Worm (Caenorhabditis elegans): ENCODE measurements around the gene mdt-15.

mdt-15 gene

ce11 chrIII:5833376-5833775, at the start of gene mdt-15, which contains the start of gene R12B2.13:
mdt-15 (minus strand) TSS chrIII:5833751.
R12B2.13 (minus strand) TSS chrIII:5833476.
- TF ChIP-seq ets-4 (tag; optimal IDR thresholded peaks at IDR 0.05), result no peak
- TF ChIP-seq elt-2 (tag; optimal IDR thresholded peaks at IDR 0.05), result no peak
- no peak for TF ChIP-seq ceh-6 (GFP tag; optimal IDR thresholded peaks at IDR 0.05)
- TF ChIP-seq mec-3 (tag; optimal IDR thresholded peaks at IDR 0.05; ENCODE audit: borderline replicate concordance), result no peak
- no peak for TF ChIP-seq unc-3 (GFP tag; conservative IDR thresholded peaks at IDR 0.05)
- no peak for TF ChIP-seq unc-3 (tag; optimal IDR thresholded peaks at IDR 0.05)
- TF ChIP-seq ceh-2 (tag; optimal IDR thresholded peaks at IDR 0.05), result no peak
- no peak for TF ChIP-seq ceh-48 (tag; optimal IDR thresholded peaks at IDR 0.05)
- no peak for TF ChIP-seq ceh-34 (tag; optimal IDR thresholded peaks at IDR 0.05)
- no peak for TF ChIP-seq nhr-11 (tag; optimal IDR thresholded peaks at IDR 0.05)
- TF ChIP-seq lin-11 (tag; optimal IDR thresholded peaks at IDR 0.05), result no peak
- TF ChIP-seq ttx-3 (tag; optimal IDR thresholded peaks at IDR 0.05), result no peak
- no peak for TF ChIP-seq pqm-1 (tag; optimal IDR thresholded peaks at IDR 0.05)
- TF ChIP-seq fkh-6 (tag; optimal IDR thresholded peaks at IDR 0.05), result no peak
- TF ChIP-seq tbx-7 (tag; optimal IDR thresholded peaks at IDR 0.05), result no peak
- TF ChIP-seq npax-4 (tag; optimal IDR thresholded peaks at IDR 0.05), result no peak

- TF ChIP-seq hlh-13 (GFP tag; optimal IDR thresholded peaks at IDR 0.05), result no peak
- TF ChIP-seq che-1 (tag; optimal IDR thresholded peaks at IDR 0.05), result no peak
- no peak for TF ChIP-seq fkh-6 (tag; optimal IDR thresholded peaks at IDR 0.05)
- TF ChIP-seq unc-86 (tag; optimal IDR thresholded peaks at IDR 0.05), result no peak
- TF ChIP-seq ceh-18 (tag; optimal IDR thresholded peaks at IDR 0.05), result no peak
- TF ChIP-seq lim-6 (tag; optimal IDR thresholded peaks at IDR 0.05), result no peak
- no peak for TF ChIP-seq ttx-3 (tag; optimal IDR thresholded peaks at IDR 0.05)
- no peak for TF ChIP-seq unc-3 (GFP tag; conservative IDR thresholded peaks at IDR 0.05)
- TF ChIP-seq unc-3 (tag; optimal IDR thresholded peaks at IDR 0.05), result no peak
- no peak for TF ChIP-seq ztf-16 (tag; optimal IDR thresholded peaks at IDR 0.05)
- no peak for TF ChIP-seq ama-1 (optimal IDR thresholded peaks at IDR 0.05)
- TF ChIP-seq hlh-15 (tag; optimal IDR thresholded peaks at IDR 0.05), result no peak
Measured at ce11 chrIII:5882823-5883222, 49.3 kb upstream of the mdt-15 start, which contains the start of gene F01F1.14. F01F1.14 (minus strand) TSS chrIII:5882923.

- TF ChIP-seq ttx-3 (tag; optimal IDR thresholded peaks at IDR 0.05) (no peak), ama-1 (optimal IDR thresholded peaks at IDR 0.05) (peak; percentile 0)
Measured at ce11 chrIII:5882284-5882683, 48.7 kb upstream of the mdt-15 start.

- peak; percentile 93 for TF ChIP-seq ceh-48 (tag; optimal IDR thresholded peaks at IDR 0.05)
- peak; percentile 18 for TF ChIP-seq nfya-1 (tag; optimal IDR thresholded peaks at IDR 0.05)
- TF ChIP-seq ceh-34 (tag; optimal IDR thresholded peaks at IDR 0.05), result no peak
- no peak for TF ChIP-seq pax-1 (tag; optimal IDR thresholded peaks at IDR 0.05)
- TF ChIP-seq ceh-31 (tag; optimal IDR thresholded peaks at IDR 0.05), result peak; percentile 13
- TF ChIP-seq gmeb-2 (tag; optimal IDR thresholded peaks at IDR 0.05), result no peak
- TF ChIP-seq unc-55 (GFP tag; optimal IDR thresholded peaks at IDR 0.05), result no peak
- no peak for TF ChIP-seq unc-3 (GFP tag; conservative IDR thresholded peaks at IDR 0.05)
- no peak for TF ChIP-seq unc-3 (tag; optimal IDR thresholded peaks at IDR 0.05)
- no peak for TF ChIP-seq Y22D7AL.16 (tag; optimal IDR thresholded peaks at IDR 0.05)
- TF ChIP-seq hlh-13 (GFP tag; optimal IDR thresholded peaks at IDR 0.05), result no peak
- TF ChIP-seq ceh-2 (tag; optimal IDR thresholded peaks at IDR 0.05), result no peak
Measured at ce11 chrIII:5879291-5879968, 45.9 kb upstream of the mdt-15 start, which contains the start of gene hpo-10. hpo-10 (plus strand) TSS chrIII:5879489.

- TF ChIP-seq nhr-232 (tag; optimal IDR thresholded peaks at IDR 0.05), result no peak
- TF ChIP-seq ceh-19 (GFP tag; optimal IDR thresholded peaks at IDR 0.05), result no peak
- TF ChIP-seq unc-55 (GFP tag; optimal IDR thresholded peaks at IDR 0.05), result no peak
- no peak for TF ChIP-seq hlh-15 (tag; optimal IDR thresholded peaks at IDR 0.05)
- TF ChIP-seq unc-86 (tag; optimal IDR thresholded peaks at IDR 0.05), result no peak
- no peak for TF ChIP-seq nhr-11 (tag; optimal IDR thresholded peaks at IDR 0.05)
- TF ChIP-seq ceh-30 (tag; optimal IDR thresholded peaks at IDR 0.05), result no peak
- TF ChIP-seq hlh-30 (tag; optimal IDR thresholded peaks at IDR 0.05; ENCODE audit: insufficient read depth), result no peak
- no peak for TF ChIP-seq lim-6 (tag; optimal IDR thresholded peaks at IDR 0.05)
- TF ChIP-seq ets-4 (tag; optimal IDR thresholded peaks at IDR 0.05), result no peak
- no peak for TF ChIP-seq ceh-18 (tag; optimal IDR thresholded peaks at IDR 0.05)
- TF ChIP-seq zip-5 (tag; optimal IDR thresholded peaks at IDR 0.05), result no peak
- TF ChIP-seq C38D4.7 (GFP tag; optimal IDR thresholded peaks at IDR 0.05), result no peak
Measured at ce11 chrIII:5878215-5878614, 44.7 kb upstream of the mdt-15 start, which contains the start of the genes mig-21 and F01F1.2. mig-21 (minus strand) TSS chrIII:5878380. F01F1.2 (plus strand) TSS chrIII:5878554.
